Worm (Caenorhabditis elegans): ENCODE measurements around the gene T24F1.4.

ce11 chrII:11343300-11343869 is 29.3 kb upstream of the T24F1.4 start, which contains the start of gene lgc-20:
- TF ChIP-seq T22C8.4 (GFP tag; IDR thresholded peaks at IDR 0.05) = no peak
- no peak for TF ChIP-seq cog-1 (tag; optimal IDR thresholded peaks at IDR 0.05)
- TF ChIP-seq flt-1 (GFP tag; IDR thresholded peaks at IDR 0.05) = no peak
- TF ChIP-seq ztf-23 (GFP tag; IDR thresholded peaks at IDR 0.05) = no peak
- no peak for TF ChIP-seq klf-2 (GFP tag; conservative IDR thresholded peaks at IDR 0.05)
- no peak for TF ChIP-seq ref-1 (GFP tag; conservative IDR thresholded peaks at IDR 0.05)
- no peak for TF ChIP-seq tab-1 (GFP tag; IDR thresholded peaks at IDR 0.05)
